Fruit fly (Drosophila melanogaster) whole organism: ENCODE data around the gene CG15539.

Experiments used
- CG8478 ChIP-seq: fragments of >200 bp; optimal IDR thresholded peaks from 2 replicates; lab custom pipeline; 2018; ENCODE audit warnings: inconsistent platforms
- Dll ChIP-seq: fragments of >200 bp; optimal IDR thresholded peaks from 2 replicates; lab custom pipeline; 2017
- EcR ChIP-seq, 2 experiments: fragments of >200 bp; optimal IDR thresholded peaks; 2 replicates each; lab custom pipeline; 2017; ENCODE audit warnings: missing biosample characterization in 2 of 2, missing genetic modification characterization in 2 of 2, missing genetic modification reagents in 2 of 2
- pan ChIP-seq: fragments of >200 bp; optimal IDR thresholded peaks from 2 replicates; lab custom pipeline; 2017
- psq ChIP-seq: fragments of >200 bp; optimal IDR thresholded peaks from 2 replicates; lab custom pipeline; 2017

- no peak for TF ChIP-seq psq (lab: Kevin White, UChicago)
- TF ChIP-seq pan (lab: Kevin White, UChicago) = no peak
- TF ChIP-seq CG8478 (lab: Kevin White, UChicago) = no peak
- no peak for TF ChIP-seq Dll (lab: Kevin White, UChicago)
- TF ChIP-seq EcR (GFP tag; optimal IDR thresholded peaks at IDR 0.05; lab: Kevin White, UChicago) = peak in 1 of 2 experiments; percentile 41
Measured at dm6 chr3R:30496103-30496858, 9.5 kb upstream of the CG15539 start, which contains the start of gene PH4alphaMP.
